Fruit fly (Drosophila melanogaster): ENCODE results near the gene SdicB.

SdicB gene

DNA sequence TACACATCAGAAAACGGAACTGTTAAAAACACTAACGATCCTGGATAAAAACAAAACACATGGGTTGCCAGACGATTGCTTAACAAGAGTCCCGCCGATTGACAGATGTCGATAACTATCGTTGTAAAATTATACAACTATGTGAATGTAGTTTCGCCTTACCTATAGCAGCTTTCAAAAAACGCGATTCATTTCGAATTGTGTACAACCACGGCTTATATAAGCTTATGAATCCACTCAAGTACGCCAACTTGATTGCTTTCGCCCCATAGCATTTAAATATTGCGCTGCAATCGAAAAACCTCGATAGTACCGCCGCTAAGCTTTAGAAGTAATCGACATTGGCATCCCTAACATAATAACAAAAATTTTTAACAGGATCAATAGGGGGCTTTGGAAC, 39.5 kb downstream of the SdicB start, which contains the start of the genes CG9581 and CG9578:
CG9581 (minus strand) TSS at position 84 of the 400 bp plus-strand sequence.
CG9578 (plus strand) TSS at position 325 of the 400 bp plus-strand sequence.
- TF ChIP-seq CG8478 (optimal IDR thresholded peaks at IDR 0.05) (no peak), usp (GFP tag; optimal IDR thresholded peaks at IDR 0.05) (no peak), pan (optimal IDR thresholded peaks at IDR 0.05) (no peak), psq (optimal IDR thresholded peaks at IDR 0.05) (no peak), Dll (optimal IDR thresholded peaks at IDR 0.05) (no peak), EcR (GFP tag; optimal IDR thresholded peaks at IDR 0.05) (no peak)

DNA sequence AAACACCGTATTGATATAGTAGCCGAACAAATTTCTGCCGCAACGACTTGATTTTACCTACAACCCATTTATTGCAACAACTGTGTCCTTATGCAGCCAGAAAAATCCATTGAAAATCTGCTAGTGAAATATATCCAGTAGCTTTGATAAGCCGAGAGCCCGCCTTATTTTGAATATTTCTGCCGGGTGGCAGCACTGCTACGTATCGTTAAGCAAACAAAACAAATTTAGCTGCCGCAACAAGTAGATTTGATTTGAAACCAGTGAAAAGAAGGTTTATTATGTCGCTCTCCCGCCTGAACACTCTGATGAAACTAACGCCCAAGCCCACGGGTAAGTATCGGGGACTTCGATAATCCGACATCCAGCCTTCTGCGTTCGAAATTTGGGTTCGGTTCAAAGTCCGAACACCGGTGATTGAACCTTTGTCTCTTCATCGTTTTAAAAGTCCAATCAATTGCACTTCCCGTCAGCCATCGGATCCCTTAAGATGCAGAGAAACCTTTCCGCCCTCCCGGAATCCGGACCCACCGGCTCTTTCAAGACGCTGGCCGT, 42.8 kb downstream of the SdicB start, which contains the start of gene CG9577:
CG9577 (plus strand) TSS at position 190 of the 555 bp plus-strand sequence.
- no peak for TF ChIP-seq EcR (GFP tag; optimal IDR thresholded peaks at IDR 0.05)
- no peak for TF ChIP-seq CG8478 (optimal IDR thresholded peaks at IDR 0.05)
- TF ChIP-seq psq (optimal IDR thresholded peaks at IDR 0.05) = no peak
- no peak for TF ChIP-seq Dll (optimal IDR thresholded peaks at IDR 0.05)
- no peak for TF ChIP-seq usp (GFP tag; optimal IDR thresholded peaks at IDR 0.05)
- TF ChIP-seq pan (optimal IDR thresholded peaks at IDR 0.05) = no peak

DNA sequence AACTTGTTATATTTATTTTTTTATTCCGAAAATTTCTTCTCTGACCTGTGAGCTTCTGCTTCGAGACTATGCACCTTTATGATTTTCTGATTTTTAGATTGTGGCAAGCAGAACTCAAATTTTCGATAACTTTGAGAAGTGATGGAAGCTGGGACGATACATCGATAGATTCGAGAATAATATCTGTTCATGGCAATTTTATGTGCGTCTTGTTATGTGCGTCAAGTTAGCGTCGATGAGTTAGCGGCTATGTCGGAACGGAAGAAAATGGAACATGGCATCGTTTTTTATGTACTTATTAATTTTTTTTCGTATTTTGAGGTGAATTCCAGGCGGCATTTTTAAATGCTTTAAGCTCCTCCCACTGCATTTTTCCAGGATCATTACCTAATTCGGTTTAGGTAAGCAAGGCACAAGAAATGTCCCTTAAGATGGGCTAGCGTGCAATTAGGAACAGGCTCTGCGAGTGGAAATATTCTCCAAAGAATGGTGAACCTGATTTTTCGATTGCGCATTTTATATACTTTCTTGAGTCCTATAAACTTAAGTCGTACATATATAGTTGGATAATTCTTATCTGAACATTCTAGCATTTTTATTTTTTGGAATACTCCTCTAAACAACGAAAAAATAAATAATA, 43.5 kb downstream of the SdicB start, which contains the start of gene Phf7:
Phf7 (minus strand) TSS at position 58 of the 640 bp plus-strand sequence.
- no peak for TF ChIP-seq pan (optimal IDR thresholded peaks at IDR 0.05)
- TF ChIP-seq Dll (optimal IDR thresholded peaks at IDR 0.05) = no peak
- no peak for TF ChIP-seq psq (optimal IDR thresholded peaks at IDR 0.05)
- TF ChIP-seq EcR (GFP tag; optimal IDR thresholded peaks at IDR 0.05) = no peak
- TF ChIP-seq usp (GFP tag; optimal IDR thresholded peaks at IDR 0.05) = no peak
- TF ChIP-seq CG8478 (optimal IDR thresholded peaks at IDR 0.05) = no peak

DNA sequence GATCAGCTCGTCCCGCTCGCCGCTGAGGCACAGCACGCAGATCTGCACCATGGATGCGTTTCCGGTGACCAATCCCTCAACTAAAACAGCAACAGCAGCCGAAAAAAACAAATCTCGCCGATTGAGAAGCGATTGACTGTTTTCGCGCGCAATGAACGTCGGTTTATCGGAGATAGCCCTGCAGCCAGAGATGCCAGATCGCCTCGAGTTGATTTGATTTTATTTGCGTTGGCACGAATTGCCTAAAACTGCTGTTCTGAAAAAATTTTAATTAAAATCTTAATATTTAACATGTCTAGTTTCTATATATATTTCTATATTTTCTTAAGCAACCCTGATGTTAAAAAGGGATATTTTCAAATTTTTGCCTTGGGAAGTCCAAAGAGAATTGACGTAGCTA, 46.8 kb downstream of the SdicB start:
- TF ChIP-seq Dll (optimal IDR thresholded peaks at IDR 0.05) (no peak), CG8478 (optimal IDR thresholded peaks at IDR 0.05) (no peak), usp (GFP tag; optimal IDR thresholded peaks at IDR 0.05) (no peak), psq (optimal IDR thresholded peaks at IDR 0.05) (no peak), EcR (GFP tag; optimal IDR thresholded peaks at IDR 0.05) (no peak), pan (optimal IDR thresholded peaks at IDR 0.05) (no peak)

dm6 chrX:20159679-20160140, 49.7 kb downstream of the SdicB start, which contains the start of gene Rab35:
Rab35 (minus strand) TSS chrX:20159872.
- TF ChIP-seq Dll (optimal IDR thresholded peaks at IDR 0.05) (no peak), CG8478 (optimal IDR thresholded peaks at IDR 0.05) (no peak), pan (optimal IDR thresholded peaks at IDR 0.05) (no peak), psq (optimal IDR thresholded peaks at IDR 0.05) (no peak), usp (GFP tag; optimal IDR thresholded peaks at IDR 0.05) (no peak), EcR (GFP tag; optimal IDR thresholded peaks at IDR 0.05) (no peak)

dm6 chrX:20158943-20159385, 50.4 kb downstream of the SdicB start:
- no peak for TF ChIP-seq pan (optimal IDR thresholded peaks at IDR 0.05)
- TF ChIP-seq Dll (optimal IDR thresholded peaks at IDR 0.05) = peak; percentile 67
- TF ChIP-seq CG8478 (optimal IDR thresholded peaks at IDR 0.05) = peak; percentile 90

DNA sequence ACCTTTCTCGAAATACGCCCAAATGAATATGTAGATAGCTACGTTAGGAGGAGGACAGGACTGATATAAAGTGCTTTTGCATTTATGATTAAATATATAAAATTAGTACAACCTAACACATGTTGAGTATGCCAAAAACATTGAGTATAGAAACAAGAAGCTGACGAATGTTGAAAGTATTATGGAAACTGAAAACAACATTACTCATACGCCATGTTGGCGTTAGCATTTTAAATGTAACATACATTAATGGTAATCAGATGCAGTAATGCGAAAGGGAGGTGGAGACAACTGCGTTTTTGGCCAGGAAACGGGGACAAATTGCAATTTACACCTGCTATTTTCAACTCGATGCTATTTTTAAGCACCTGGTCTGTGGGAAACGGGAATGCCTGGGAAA, 50.9 kb downstream of the SdicB start:
- TF ChIP-seq EcR (GFP tag; optimal IDR thresholded peaks at IDR 0.05) = no peak
- no peak for TF ChIP-seq usp (GFP tag; optimal IDR thresholded peaks at IDR 0.05)
- no peak for TF ChIP-seq psq (optimal IDR thresholded peaks at IDR 0.05)
- no peak for TF ChIP-seq CG8478 (optimal IDR thresholded peaks at IDR 0.05)
- TF ChIP-seq Dll (optimal IDR thresholded peaks at IDR 0.05) = no peak
- TF ChIP-seq pan (optimal IDR thresholded peaks at IDR 0.05) = no peak

dm6 chrX:20155947-20156346, 53.5 kb downstream of the SdicB start:
- TF ChIP-seq Dll (optimal IDR thresholded peaks at IDR 0.05) (no peak), usp (GFP tag; optimal IDR thresholded peaks at IDR 0.05) (no peak), psq (optimal IDR thresholded peaks at IDR 0.05) (no peak), pan (optimal IDR thresholded peaks at IDR 0.05) (no peak), CG8478 (optimal IDR thresholded peaks at IDR 0.05) (no peak), EcR (GFP tag; optimal IDR thresholded peaks at IDR 0.05) (no peak)
